Worm (Caenorhabditis elegans): ENCODE results near the gene K03A1.4.

K03A1.4 gene

DNA sequence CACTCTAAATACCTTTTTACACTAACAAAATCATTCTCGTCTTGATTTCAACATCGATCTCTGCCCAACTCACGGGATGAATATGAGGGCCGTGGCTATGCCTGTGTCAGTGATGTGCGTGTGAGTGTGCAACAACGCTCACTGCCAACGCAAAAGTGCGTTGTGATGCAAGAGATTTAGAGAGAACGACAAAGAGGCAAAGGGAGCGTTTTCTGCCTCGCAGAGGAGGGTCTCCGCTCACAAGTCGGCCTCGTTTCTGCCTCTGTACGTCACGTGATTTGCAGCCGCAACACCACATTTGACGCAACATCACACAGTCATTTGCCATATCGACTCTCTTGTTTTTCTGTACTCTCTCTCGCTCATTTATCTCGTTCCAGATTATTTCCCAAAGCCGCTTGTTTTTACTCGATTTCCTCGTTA, 35.8 kb upstream of the K03A1.4 start, which contains the start of gene epg-7 (continued):
- peak; percentile 90 for TF ChIP-seq chd-7 (tag; optimal IDR thresholded peaks at IDR 0.05)
- TF ChIP-seq lin-35 (GFP tag; optimal IDR thresholded peaks at IDR 0.05) = peak in 1 of 3 experiments; percentile 85
- TF ChIP-seq let-526 (GFP tag; IDR thresholded peaks at IDR 0.05) = peak; percentile 88
- TF ChIP-seq tbp1 (GFP tag; optimal IDR thresholded peaks at IDR 0.05) = peak; percentile 66
- TF ChIP-seq nhr-80 (tag; optimal IDR thresholded peaks at IDR 0.05) = peak; percentile 90
- peak; percentile 33 for TF ChIP-seq snpc-4 (GFP tag; optimal IDR thresholded peaks at IDR 0.05)
- peak; percentile 50 to 72 (median 62) for TF ChIP-seq snpc-4 (tag; optimal IDR thresholded peaks at IDR 0.05)
- no peak for TF ChIP-seq F55B11.4 (tag; optimal IDR thresholded peaks at IDR 0.05; ENCODE audit: borderline replicate concordance, insufficient read depth)
- no peak for TF ChIP-seq nhr-120 (GFP tag; IDR thresholded peaks at IDR 0.05)
- no peak for TF ChIP-seq F37B4.10 (GFP tag; IDR thresholded peaks at IDR 0.05)
- TF ChIP-seq attf-5 (GFP tag; optimal IDR thresholded peaks at IDR 0.05) = peak; percentile 94
- TF ChIP-seq ekl-4 (GFP tag; IDR thresholded peaks at IDR 0.05) = peak; percentile 80
- no peak for TF ChIP-seq mel-28 (tag; optimal IDR thresholded peaks at IDR 0.05; ENCODE audit: borderline replicate concordance)
- TF ChIP-seq lin-54 (GFP tag; optimal IDR thresholded peaks at IDR 0.05) = peak; percentile 64
- TF ChIP-seq F52B5.7 (tag; optimal IDR thresholded peaks at IDR 0.05) = no peak
- TF ChIP-seq egrh-3 (GFP tag; IDR thresholded peaks at IDR 0.05) = peak; percentile 47; the same call in 1 of the 2 replicates
- 0 out of 2 replicates have a peak, but pooled peaks have one; percentile 26 for TF ChIP-seq ztf-25 (GFP tag; IDR thresholded peaks at IDR 0.05)
- TF ChIP-seq bed-2 (GFP tag; IDR thresholded peaks at IDR 0.05) = 0 out of 2 replicates have a peak, but pooled peaks have one; percentile 10
- TF ChIP-seq Y53G8AR.9 (GFP tag; conservative IDR thresholded peaks at IDR 0.05) = peak; percentile 86
- TF ChIP-seq gei-17 (GFP tag; optimal IDR thresholded peaks at IDR 0.05) = peak; percentile 86
- peak; percentile 40 for TF ChIP-seq nhr-90 (tag; optimal IDR thresholded peaks at IDR 0.05)
- peak; percentile 81 for TF ChIP-seq mcd-1 (GFP tag; IDR thresholded peaks at IDR 0.05)
- TF ChIP-seq F23B12.7 (tag; optimal IDR thresholded peaks at IDR 0.05; ENCODE audit: insufficient read depth) = peak; percentile 49
- peak; percentile 45 for TF ChIP-seq ztf-3 (GFP tag; optimal IDR thresholded peaks at IDR 0.05)
- TF ChIP-seq die-1 (tag; optimal IDR thresholded peaks at IDR 0.05) = peak; percentile 35
- 0 out of 2 replicates have a peak, but pooled peaks have one; percentile 51 for TF ChIP-seq Y56A3A.18 (GFP tag; IDR thresholded peaks at IDR 0.05)
- peak; percentile 60 for TF ChIP-seq F22D6.2 (tag; optimal IDR thresholded peaks at IDR 0.05)
- 0 out of 2 replicates have a peak, but pooled peaks have one; percentile 35 for TF ChIP-seq Y95B8A.8 (GFP tag; IDR thresholded peaks at IDR 0.05)
- peak; percentile 84 for TF ChIP-seq K11D2.4 (GFP tag; IDR thresholded peaks at IDR 0.05)
- peak; percentile 83 for TF ChIP-seq atf-7 (tag; optimal IDR thresholded peaks at IDR 0.05)
- no peak for TF ChIP-seq hrde-1 (tag; optimal IDR thresholded peaks at IDR 0.05; ENCODE audit: borderline replicate concordance)
- TF ChIP-seq madf-10 (tag; optimal IDR thresholded peaks at IDR 0.05) = peak; percentile 80
- TF ChIP-seq nfyb-1 (GFP tag; IDR thresholded peaks at IDR 0.05) = peak; percentile 93
- peak; percentile 2 for TF ChIP-seq snpc-3.4 (tag; optimal IDR thresholded peaks at IDR 0.05)
- TF ChIP-seq attf-3 (GFP tag; conservative IDR thresholded peaks at IDR 0.05) = no peak
- no peak for TF ChIP-seq hlh-26 (GFP tag; conservative IDR thresholded peaks at IDR 0.05)
- no peak for TF ChIP-seq mxl-1 (tag; optimal IDR thresholded peaks at IDR 0.05)
- peak; percentile 96 for TF ChIP-seq lin-40 (tag; optimal IDR thresholded peaks at IDR 0.05)
- peak; percentile 78 for TF ChIP-seq akir-1 (GFP tag; optimal IDR thresholded peaks at IDR 0.05)
- peak; percentile 74 for TF ChIP-seq ZK185.1 (tag; optimal IDR thresholded peaks at IDR 0.05; ENCODE audit: poor library complexity, severe bottlenecking)
- no peak for TF ChIP-seq hlh-12 (tag; optimal IDR thresholded peaks at IDR 0.05)
- TF ChIP-seq rcor-1 (GFP tag; IDR thresholded peaks at IDR 0.05) = peak; percentile 82
- no peak for TF ChIP-seq ztf-28 (GFP tag; IDR thresholded peaks at IDR 0.05)
- peak; percentile 78 for TF ChIP-seq ztf-22 (GFP tag; optimal IDR thresholded peaks at IDR 0.05)
- TF ChIP-seq ceh-27 (GFP tag; optimal IDR thresholded peaks at IDR 0.05) = peak; percentile 92
- no peak for TF ChIP-seq T07F8.4 (tag; optimal IDR thresholded peaks at IDR 0.05)
- peak; percentile 57 for TF ChIP-seq ztf-18 (tag; optimal IDR thresholded peaks at IDR 0.05)
- TF ChIP-seq zim-3 (tag; optimal IDR thresholded peaks at IDR 0.05) = no peak
